Worm (Caenorhabditis elegans) whole organism, L4 larva: Measurements from ENCODE around the gene tag-151.
A peak's percentile ranks its signal among the peaks of the same experiment; 100 is the strongest.

ENCODE experiments used
- F10B5.3 ChIP-seq: sonication (generic microtip); optimal IDR thresholded peaks from 2 replicates; lab custom pipeline; 2016; ENCODE audit warnings: mild to moderate bottlenecking, missing genetic modification characterization, missing compliant biosample characterization
- T26A8.4 ChIP-seq: fragments of 200-800 bp; sonication (Bioruptor generic); IDR thresholded peaks from 2 replicates; pipeline ENCODE4 v1.3.6; 2022; ENCODE audit warnings: missing genetic modification characterization, missing compliant biosample characterization
- aha-1 ChIP-seq: fragments of 150-350 bp; peaks from one replicate; lab custom pipeline; 2014; ENCODE audit warnings: missing biosample characterization, missing genetic modification characterization
- ceh-20 ChIP-seq: fragments of 200-800 bp; sonication (Bioruptor generic); IDR thresholded peaks from 2 replicates; pipeline ENCODE4 v1.3.6; 2022; ENCODE audit warnings: missing genetic modification reagents, missing genetic modification characterization, missing compliant biosample characterization
- ceh-44 ChIP-seq: fragments of 200-800 bp; sonication (Bioruptor generic); IDR thresholded peaks from 2 replicates; pipeline ENCODE4 v1.3.6; 2022; ENCODE audit warnings: missing genetic modification reagents, missing genetic modification characterization, missing compliant biosample characterization
- daf-8 ChIP-seq: fragments of 200-800 bp; sonication (Bioruptor generic); IDR thresholded peaks from 2 replicates; pipeline ENCODE4 v1.3.6; 2022; ENCODE audit warnings: missing genetic modification characterization, missing compliant biosample characterization
- dmd-6 ChIP-seq: fragments of 200-800 bp; sonication (Bioruptor generic); IDR thresholded peaks from 2 replicates; pipeline ENCODE4 v1.3.6; 2022; ENCODE audit warnings: missing genetic modification reagents, missing genetic modification characterization, missing compliant biosample characterization
- dpl-1 ChIP-seq: fragments of 150-350 bp; optimal IDR thresholded peaks from 2 replicates; lab custom pipeline; 2014; ENCODE audit warnings: missing biosample characterization, missing genetic modification reagents, missing genetic modification characterization
- fkh-10 ChIP-seq: fragments of 150-350 bp; optimal IDR thresholded peaks from 2 replicates; lab custom pipeline; 2014; ENCODE audit warnings: missing biosample characterization, missing genetic modification reagents, missing genetic modification characterization
- hlh-11 ChIP-seq: fragments of 200-800 bp; sonication (Bioruptor generic); optimal IDR thresholded peaks from 2 replicates; lab custom pipeline; 2018; ENCODE audit warnings: mild to moderate bottlenecking, missing genetic modification characterization, missing compliant biosample characterization
- hlh-30 ChIP-seq: sonication (generic microtip); optimal IDR thresholded peaks from 2 replicates; lab custom pipeline; 2017; ENCODE audit warnings: antibody characterized with exemption, mild to moderate bottlenecking, missing genetic modification characterization, missing compliant biosample characterization; ENCODE audit not compliant: insufficient read depth
- hmg-1.1 ChIP-seq: fragments of 200-800 bp; sonication (Bioruptor generic); IDR thresholded peaks from 2 replicates; pipeline ENCODE4 v1.3.6; 2022; ENCODE audit warnings: missing genetic modification reagents, missing genetic modification characterization, missing compliant biosample characterization
- lim-7 ChIP-seq: fragments of 200-800 bp; sonication (Bioruptor generic); IDR thresholded peaks from 2 replicates; pipeline ENCODE4 v1.3.6; 2022; ENCODE audit warnings: missing genetic modification characterization, missing compliant biosample characterization
- lin-15B ChIP-seq: fragments of 150-350 bp; sonication (generic microtip); optimal IDR thresholded peaks from 3 replicates; lab custom pipeline; 2014; ENCODE audit warnings: missing biosample characterization, missing genetic modification characterization
- lin-38 ChIP-seq: fragments of 200-800 bp; sonication (Bioruptor generic); IDR thresholded peaks from 2 replicates; pipeline ENCODE4 v1.3.6; 2022; ENCODE audit warnings: missing genetic modification reagents, missing genetic modification characterization, missing compliant biosample characterization
- lin-39 ChIP-seq: fragments of 150-350 bp; optimal IDR thresholded peaks from 2 replicates; lab custom pipeline; 2014; ENCODE audit warnings: missing biosample characterization, missing genetic modification reagents, missing genetic modification characterization
- lsy-2 ChIP-seq, 2 experiments: fragments of 150-350 bp in 1 of 2; sonication (generic microtip) in 1 of 2; optimal IDR thresholded peaks; 2 replicates each; lab custom pipeline; 2014 to 2017; ENCODE audit warnings: missing biosample characterization in 2 of 2, missing genetic modification characterization in 2 of 2
- mdl-1 ChIP-seq, 2 experiments: fragments of 150-350 bp in 1 of 2; sonication (generic microtip) in 1 of 2; optimal IDR thresholded peaks; 2 replicates each; lab custom pipeline; 2014 to 2017; ENCODE audit warnings: missing biosample characterization in 2 of 2, missing genetic modification characterization in 2 of 2
- mxl-2 ChIP-seq: fragments of 200-800 bp; sonication (Bioruptor generic); conservative IDR thresholded peaks from 2 replicates; pipeline ENCODE4 v1.3.6; 2022; ENCODE audit warnings: missing genetic modification reagents, missing genetic modification characterization, missing compliant biosample characterization
- mxl-3 ChIP-seq: fragments of 200-800 bp; sonication (Bioruptor generic); optimal IDR thresholded peaks from 2 replicates; lab custom pipeline; 2018; ENCODE audit warnings: mild to moderate bottlenecking, missing genetic modification characterization, missing compliant biosample characterization
- nhr-11 ChIP-seq: fragments of 150-350 bp; optimal IDR thresholded peaks from 2 replicates; lab custom pipeline; 2014; ENCODE audit warnings: missing biosample characterization, missing genetic modification characterization
- nhr-111 ChIP-seq: fragments of 200-800 bp; sonication (Bioruptor generic); optimal IDR thresholded peaks from 2 replicates; lab custom pipeline; 2018; ENCODE audit warnings: mild to moderate bottlenecking, missing genetic modification characterization, missing compliant biosample characterization
- nhr-25 ChIP-seq: sonication (generic microtip); optimal IDR thresholded peaks from 2 replicates; lab custom pipeline; 2017; ENCODE audit warnings: missing genetic modification characterization, mild to moderate bottlenecking, missing compliant biosample characterization, antibody characterized with exemption, moderate library complexity, borderline replicate concordance; ENCODE audit not compliant: insufficient read depth
- nhr-28 ChIP-seq: fragments of 150-350 bp; optimal IDR thresholded peaks from 2 replicates; lab custom pipeline; 2014; ENCODE audit warnings: missing biosample characterization, missing genetic modification characterization
- nhr-41 ChIP-seq: fragments of 200-800 bp; sonication (Bioruptor generic); IDR thresholded peaks from 2 replicates; pipeline ENCODE4 v1.3.6; 2022; ENCODE audit warnings: missing genetic modification reagents, missing genetic modification characterization, missing compliant biosample characterization
- nhr-42 ChIP-seq: fragments of 200-800 bp; sonication (Bioruptor generic); IDR thresholded peaks from 2 replicates; pipeline ENCODE4 v1.3.6; 2022; ENCODE audit warnings: missing genetic modification characterization, missing compliant biosample characterization
- nhr-6 ChIP-seq: fragments of 150-350 bp; optimal IDR thresholded peaks from 2 replicates; lab custom pipeline; 2014; ENCODE audit warnings: missing biosample characterization, missing genetic modification characterization
- nhr-76 ChIP-seq: fragments of 150-350 bp; optimal IDR thresholded peaks from 2 replicates; lab custom pipeline; 2014; ENCODE audit warnings: missing biosample characterization, missing genetic modification characterization
- nhr-77 ChIP-seq: fragments of 150-350 bp; optimal IDR thresholded peaks from 2 replicates; lab custom pipeline; 2014; ENCODE audit warnings: missing biosample characterization, missing genetic modification characterization
- pqm-1 ChIP-seq: sonication (generic microtip); optimal IDR thresholded peaks from 2 replicates; lab custom pipeline; 2017; ENCODE audit warnings: missing biosample characterization, missing genetic modification characterization
- rbr-2 ChIP-seq: sonication (generic microtip); optimal IDR thresholded peaks from 2 replicates; lab custom pipeline; 2016; ENCODE audit warnings: missing genotype, missing genetic modification characterization, missing compliant biosample characterization
- sdz-12 ChIP-seq: fragments of 200-800 bp; sonication (Bioruptor generic); optimal IDR thresholded peaks from 2 replicates; lab custom pipeline; 2018; ENCODE audit warnings: mild to moderate bottlenecking, missing genetic modification characterization, missing compliant biosample characterization
- set-16 ChIP-seq: fragments of 200-800 bp; sonication (Bioruptor generic); IDR thresholded peaks from 2 replicates; pipeline ENCODE4 v1.3.6; 2022; ENCODE audit warnings: missing genetic modification reagents, missing genetic modification characterization, missing compliant biosample characterization
- snpc-4 ChIP-seq: fragments of 150-350 bp; optimal IDR thresholded peaks from 2 replicates; lab custom pipeline; 2014; ENCODE audit warnings: missing biosample characterization, missing genetic modification characterization
- vab-7 ChIP-seq: fragments of 200-800 bp; sonication (Bioruptor generic); IDR thresholded peaks from 2 replicates; pipeline ENCODE4 v1.3.6; 2022; ENCODE audit warnings: missing genetic modification reagents, missing genetic modification characterization, missing compliant biosample characterization
- zfp-3 ChIP-seq: fragments of 200-800 bp; sonication (Bioruptor generic); conservative IDR thresholded peaks from 2 replicates; pipeline ENCODE4 v1.3.6; 2022; ENCODE audit warnings: missing genetic modification reagents, missing genetic modification characterization, missing compliant biosample characterization

tag-151 gene

ce11 chrII:4667572-4667971 lies 42.5 kb upstream of the tag-151 start, which contains the start of gene fut-5:
Gene fut-5, minus strand, starts transcription at chrII:4667672.
- TF ChIP-seq aha-1 (peak; percentile 0), daf-8 (GFP tag; lab: Robert Waterston, UW) (no peak)
- TF ChIP-seq, all 104 proteins: peak for 1

ce11 chrII:4671692-4672091 lies 38.4 kb upstream of the tag-151 start, which contains the start of gene T05A7.6:
Gene T05A7.6, minus strand, starts transcription at chrII:4671792.
- TF ChIP-seq hlh-30 (tag; lab: Kevin White, UChicago) (no peak), snpc-4 (tag; lab: Kevin White, UChicago) (no peak)

ce11 chrII:4672584-4673110 lies 37.4 kb upstream of the tag-151 start, which contains the start of the genes clec-140 and hmg-11:
Gene clec-140, plus strand, starts transcription at chrII:4673060.
Gene hmg-11, plus strand, starts transcription at chrII:4673085.
- TF ChIP-seq nhr-11: no peak
- TF ChIP-seq hmg-1.1: peak; percentile 60; the same call in 1 of the 2 replicates
- peak; percentile 66 for TF ChIP-seq pqm-1
- TF ChIP-seq hlh-30 (tag; lab: Kevin White, UChicago): peak; percentile 91
- TF ChIP-seq fkh-10 (GFP tag; lab: Kevin White, UChicago): peak; percentile 2
- TF ChIP-seq lin-38 (GFP tag; lab: Robert Waterston, UW): no peak; the same call in 1 of the 2 replicates
- TF ChIP-seq F10B5.3 (tag; lab: Kevin White, UChicago): no peak
- TF ChIP-seq nhr-41 (GFP tag; lab: Robert Waterston, UW): 0 out of 2 replicates have a peak, but pooled peaks have one; percentile 40
- peak; percentile 67 for TF ChIP-seq nhr-77 (tag; lab: Kevin White, UChicago)
- no peak for TF ChIP-seq lsy-2 (tag; optimal IDR thresholded peaks at IDR 0.05; lab: Kevin White, UChicago)
- peak; percentile 51 for TF ChIP-seq rbr-2 (tag; lab: Kevin White, UChicago)
- peak; percentile 55 to 92 for TF ChIP-seq mdl-1 (tag; optimal IDR thresholded peaks at IDR 0.05; lab: Kevin White, UChicago)
- TF ChIP-seq vab-7 (GFP tag; lab: Robert Waterston, UW): 0 out of 2 replicates have a peak, but pooled peaks have one; percentile 14
- TF ChIP-seq nhr-25 (tag; lab: Kevin White, UChicago): peak; percentile 61
- TF ChIP-seq ceh-20 (GFP tag; lab: Robert Waterston, UW): no peak
- TF ChIP-seq nhr-111 (GFP tag; lab: Kevin White, UChicago): no peak
- no peak for TF ChIP-seq lin-15B (tag; lab: Kevin White, UChicago)
- TF ChIP-seq T26A8.4: no peak
- peak; percentile 87 for TF ChIP-seq mxl-3
- peak; percentile 44 for TF ChIP-seq dmd-6 (GFP tag; lab: Robert Waterston, UW)
- no peak for TF ChIP-seq nhr-6 (tag; lab: Kevin White, UChicago)
- no peak for TF ChIP-seq nhr-76 (tag; lab: Kevin White, UChicago)
- peak; percentile 50 for TF ChIP-seq nhr-28 (tag; lab: Kevin White, UChicago)
- TF ChIP-seq hlh-11 (tag; lab: Kevin White, UChicago): peak; percentile 66
- TF ChIP-seq dpl-1 (GFP tag; lab: Kevin White, UChicago): peak; percentile 40

ce11 chrII:4673242-4673641 lies 36.8 kb upstream of the tag-151 start:
- TF ChIP-seq ceh-44 (GFP tag; lab: Robert Waterston, UW) (no peak), lim-7 (GFP tag; lab: Robert Waterston, UW) (no peak), dmd-6 (GFP tag; lab: Robert Waterston, UW) (no peak), sdz-12 (no peak), aha-1 (no peak), ceh-20 (GFP tag; lab: Robert Waterston, UW) (no peak), F10B5.3 (tag; lab: Kevin White, UChicago) (no peak), vab-7 (GFP tag; lab: Robert Waterston, UW) (no peak), set-16 (GFP tag; lab: Robert Waterston, UW) (peak; percentile 72), zfp-3 (GFP tag; lab: Robert Waterston, UW) (no peak), lin-39 (tag; lab: Kevin White, UChicago) (no peak), mxl-2 (GFP tag; lab: Robert Waterston, UW) (0 out of 2 replicates have a peak, but pooled peaks have one; percentile 2), mdl-1 (tag; optimal IDR thresholded peaks at IDR 0.05; lab: Kevin White, UChicago) (no peak), nhr-42 (GFP tag; lab: Robert Waterston, UW) (no peak), rbr-2 (tag; lab: Kevin White, UChicago) (no peak)
